Worm (Caenorhabditis elegans) whole organism, midembryonic: ENCODE data around the gene R04F11.2.

Experiments
- T22C8.4 ChIP-seq: fragments of 200-800 bp; sonication (Bioruptor generic); IDR thresholded peaks from 2 replicates; pipeline ENCODE4 v1.3.6; 2022; ENCODE audit warnings: missing genetic modification characterization, missing compliant biosample characterization
- flt-1 ChIP-seq: fragments of 200-800 bp; sonication (Bioruptor generic); IDR thresholded peaks from 2 replicates; pipeline ENCODE4 v1.3.6; 2022; ENCODE audit warnings: missing genetic modification characterization, missing compliant biosample characterization
- ref-1 ChIP-seq: fragments of 200-800 bp; sonication (Bioruptor generic); conservative IDR thresholded peaks from 2 replicates; pipeline ENCODE4 v1.3.6; 2022; ENCODE audit warnings: missing genetic modification reagents, missing genetic modification characterization, missing compliant biosample characterization
- tab-1 ChIP-seq: fragments of 200-800 bp; sonication (Bioruptor generic); IDR thresholded peaks from 2 replicates; pipeline ENCODE4 v1.3.6; 2022; ENCODE audit warnings: missing genetic modification characterization, missing compliant biosample characterization
- ztf-23 ChIP-seq: fragments of 200-800 bp; sonication (Bioruptor generic); IDR thresholded peaks from 2 replicates; pipeline ENCODE4 v1.3.6; 2022; ENCODE audit warnings: missing genetic modification reagents, missing genetic modification characterization, missing compliant biosample characterization
- ztf-29 ChIP-seq: fragments of 200-800 bp; sonication (Bioruptor generic); IDR thresholded peaks from 2 replicates; pipeline ENCODE4 v1.3.6; 2022; ENCODE audit warnings: missing genetic modification reagents, missing genetic modification characterization, missing compliant biosample characterization

DNA sequence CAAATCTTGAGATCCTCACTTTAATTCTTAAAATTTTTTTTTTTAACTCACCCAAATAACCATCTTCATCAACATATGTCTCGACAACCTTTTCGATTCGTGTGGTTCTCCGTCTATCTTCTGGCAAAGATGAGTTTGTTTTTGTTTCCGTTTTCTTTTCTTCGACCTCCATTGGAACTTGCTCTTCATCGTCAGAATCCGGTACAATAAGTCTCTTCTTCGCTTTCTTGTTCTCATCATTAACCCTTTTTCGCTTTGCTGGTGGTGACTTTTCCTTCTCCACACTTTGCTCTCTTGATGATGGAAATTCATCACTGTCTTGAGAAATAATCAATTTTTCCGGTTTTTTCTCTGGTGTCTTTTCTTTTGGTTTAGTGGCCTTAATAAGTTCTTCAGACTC, 2.1 kb upstream of the R04F11.2 start:
- no peak for TF ChIP-seq T22C8.4
- TF ChIP-seq ztf-29 (GFP tag; lab: Robert Waterston, UW), result no peak
- TF ChIP-seq ztf-23 (GFP tag; lab: Robert Waterston, UW), result no peak
- no peak for TF ChIP-seq flt-1 (GFP tag; lab: Robert Waterston, UW)
- no peak for TF ChIP-seq ref-1 (GFP tag; lab: Robert Waterston, UW)
- no peak for TF ChIP-seq tab-1
